Worm (Caenorhabditis elegans) whole organism, dauer: ENCODE results near the gene sel-11.

ENCODE experiments used
- unc-62 ChIP-seq: sonication (generic microtip); optimal IDR thresholded peaks from 2 replicates; lab custom pipeline; 2017; ENCODE audit warnings: missing biosample characterization, missing genetic modification reagents, missing genetic modification characterization

Gene sel-11

DNA sequence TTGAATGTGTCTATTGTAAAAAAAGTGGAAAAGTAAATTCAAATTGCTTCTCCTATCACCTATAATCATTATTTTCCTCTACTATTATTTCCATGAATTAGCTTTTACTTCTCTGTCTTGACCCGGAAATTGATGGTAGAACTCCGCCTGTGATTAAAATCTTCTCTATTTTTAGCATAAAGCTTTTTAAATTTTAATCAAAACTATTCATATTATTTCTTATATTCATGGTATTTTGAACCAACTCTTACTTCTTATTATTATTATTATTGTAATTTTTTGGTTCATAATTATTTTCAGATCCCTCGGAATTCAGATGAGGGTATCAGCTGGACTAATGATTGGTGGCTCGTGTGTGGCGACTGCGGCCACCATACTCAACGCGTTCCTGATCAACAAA, at the start of gene sel-11:
Gene sel-11, plus strand, starts transcription at position 301 of the 400 bp plus-strand sequence.
- TF ChIP-seq unc-62: no peak

DNA sequence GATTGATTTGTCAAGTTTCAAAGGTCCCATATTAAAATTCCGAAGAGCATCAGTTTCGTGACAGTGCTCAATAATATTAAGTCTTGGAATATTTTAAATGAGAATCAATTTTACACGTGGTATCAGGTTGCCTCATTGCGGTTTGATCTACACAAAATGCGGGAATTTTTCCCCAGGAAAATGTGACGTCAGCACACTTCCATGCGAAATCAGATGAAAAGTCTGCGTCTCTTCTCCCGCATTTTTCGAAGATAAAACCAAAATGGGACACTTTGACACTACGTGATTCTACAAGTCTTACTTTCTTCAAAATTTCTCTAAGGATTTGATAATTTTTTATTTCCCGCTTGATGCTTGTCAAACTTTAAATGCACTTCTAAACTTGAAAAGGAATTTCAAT, 44.3 kb upstream of the sel-11 start:
- TF ChIP-seq unc-62: no peak

DNA sequence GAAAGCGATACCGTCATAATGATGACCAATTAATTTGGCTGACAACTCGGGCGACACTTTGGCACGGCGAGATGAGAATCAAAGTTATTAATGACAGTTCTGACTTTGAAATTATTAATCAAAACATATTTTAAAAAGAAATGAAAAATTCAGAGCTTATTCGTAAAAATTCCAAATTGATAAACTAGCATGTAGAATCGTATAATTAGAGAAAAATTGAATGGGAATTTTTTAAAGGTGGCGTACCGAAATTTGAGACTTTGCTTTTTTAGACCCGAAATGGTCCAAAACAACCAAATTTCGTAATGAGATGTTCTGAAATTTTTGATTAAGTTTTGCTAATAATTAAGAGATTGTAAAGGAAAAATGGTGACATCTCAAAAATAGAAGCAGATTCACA, 41.2 kb upstream of the sel-11 start, which contains the start of gene daf-11:
Gene daf-11, minus strand, starts transcription at position 101 of the 400 bp plus-strand sequence.
- no peak for TF ChIP-seq unc-62

DNA sequence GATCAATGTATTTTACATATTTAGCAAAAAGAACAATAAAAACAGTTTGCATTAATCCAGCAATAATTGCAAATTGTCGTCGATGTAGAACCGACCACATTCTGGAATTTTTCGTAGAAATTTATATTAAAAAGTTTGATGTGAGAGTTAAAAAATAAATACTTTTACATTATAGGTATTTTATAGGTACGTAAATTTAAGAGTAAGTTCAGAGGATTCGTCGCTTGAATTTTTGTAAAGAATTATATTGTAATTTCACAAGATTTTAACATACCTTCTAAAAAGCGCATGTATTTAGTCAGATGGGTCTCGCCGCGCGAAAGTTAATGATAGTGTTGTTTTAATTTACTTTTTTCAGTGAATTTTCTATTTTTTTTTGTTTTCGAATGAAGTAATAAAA, 37.1 kb upstream of the sel-11 start, which contains the start of gene rhr-2:
Gene rhr-2, minus strand, starts transcription at position 101 of the 400 bp plus-strand sequence.
- TF ChIP-seq unc-62: no peak

DNA sequence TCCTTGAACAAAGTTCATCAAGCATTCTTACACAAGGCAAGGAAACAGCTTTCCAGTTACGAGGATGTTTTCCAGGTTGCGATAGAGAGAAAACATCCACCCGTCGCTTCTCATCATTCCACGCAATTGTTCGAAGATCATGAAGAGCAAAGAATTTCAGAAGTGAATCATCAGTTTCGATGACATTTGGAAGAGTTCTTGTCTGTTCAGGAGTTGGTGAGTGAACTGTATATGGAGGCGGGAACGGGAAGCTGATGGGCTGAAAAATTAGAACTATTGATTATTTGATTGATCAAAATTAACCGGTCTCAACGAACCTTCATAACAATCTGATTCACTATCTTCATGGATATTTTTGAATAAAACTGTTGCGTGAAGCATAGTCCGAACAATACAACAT, 35.1 kb upstream of the sel-11 start:
- TF ChIP-seq unc-62: no peak

DNA sequence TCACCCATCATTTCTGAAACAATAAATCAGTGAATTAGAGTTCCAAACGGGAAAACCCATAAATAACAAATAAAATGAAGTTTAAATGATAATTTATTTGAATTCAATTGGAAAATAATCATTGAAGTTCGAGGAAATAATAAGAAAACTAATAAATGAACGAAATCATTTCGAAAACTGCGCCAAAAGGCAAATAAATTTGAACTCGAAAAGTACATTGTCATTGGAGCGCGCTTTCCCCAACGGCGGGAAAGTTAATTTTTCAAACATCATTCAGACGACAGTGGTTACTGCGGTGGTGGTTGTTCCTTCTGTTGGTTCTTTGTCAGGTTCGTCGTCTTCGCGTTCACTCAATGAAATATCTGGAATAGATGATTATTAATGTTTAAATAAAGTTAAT, 33.7 kb upstream of the sel-11 start, which contains the start of gene npp-22:
Gene npp-22, minus strand, starts transcription at position 13 of the 400 bp plus-strand sequence.
- TF ChIP-seq unc-62: no peak

DNA sequence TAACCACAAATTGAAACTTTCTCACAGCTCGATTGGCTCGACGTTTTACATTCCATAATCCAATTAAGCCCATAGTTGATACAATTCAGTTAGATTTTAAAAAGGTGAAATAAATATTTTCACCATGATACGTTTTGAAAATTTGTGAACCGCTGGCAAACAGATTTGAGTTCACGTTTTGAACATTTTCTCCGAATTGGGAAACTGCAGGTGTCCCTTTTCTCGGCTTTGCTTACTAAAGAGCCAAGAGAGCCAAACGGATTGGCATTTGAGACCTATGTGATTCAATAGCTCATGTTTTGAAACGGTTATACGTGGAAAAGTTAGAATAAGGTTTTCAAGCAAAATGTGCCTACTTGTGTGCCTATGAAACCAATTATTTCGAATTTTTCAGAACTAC, 30.2 kb upstream of the sel-11 start, which contains the start of gene spe-42:
Gene spe-42, minus strand, starts transcription at position 101 of the 400 bp plus-strand sequence.
- TF ChIP-seq unc-62: no peak

DNA sequence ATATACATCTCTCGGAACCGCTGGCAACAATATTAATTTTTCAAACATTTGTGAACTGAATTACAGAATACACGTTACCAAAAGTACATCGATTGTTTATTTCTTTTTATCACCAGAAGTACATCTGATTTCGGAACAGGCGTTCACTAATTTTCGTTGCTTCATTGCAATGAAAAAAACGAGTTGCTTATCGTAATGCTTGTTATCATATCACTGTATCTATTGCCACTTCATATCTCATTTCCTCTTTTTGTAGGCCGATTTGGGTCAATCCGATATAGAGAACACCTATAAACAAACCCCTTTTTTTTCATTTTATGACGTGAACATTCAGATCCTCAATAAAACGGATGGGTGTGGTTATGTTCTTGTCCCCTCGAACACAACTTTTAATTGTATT, 29.8 kb upstream of the sel-11 start:
- TF ChIP-seq unc-62: no peak

DNA sequence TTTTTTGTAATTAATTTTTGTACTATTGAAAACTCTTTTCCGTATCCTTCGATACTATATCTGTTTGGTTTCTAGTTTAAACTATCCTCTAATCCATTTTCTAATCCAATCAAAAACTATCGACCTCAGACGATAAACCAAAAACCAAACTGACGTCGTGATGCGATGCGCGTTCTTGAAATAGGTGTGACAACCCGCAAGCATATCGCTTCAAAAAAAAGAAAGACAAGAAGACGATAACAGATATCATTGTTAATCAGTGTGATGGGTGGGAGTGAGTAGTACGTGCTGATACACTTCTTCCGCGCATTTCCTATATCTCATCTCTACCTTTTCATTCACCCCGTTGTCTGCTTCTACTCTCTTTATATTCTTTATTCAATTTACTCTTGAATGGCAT, 27.3 kb upstream of the sel-11 start, which contains the start of gene T04F3.1:
Gene T04F3.1, plus strand, starts transcription at position 246 of the 400 bp plus-strand sequence.
- no peak for TF ChIP-seq unc-62

DNA sequence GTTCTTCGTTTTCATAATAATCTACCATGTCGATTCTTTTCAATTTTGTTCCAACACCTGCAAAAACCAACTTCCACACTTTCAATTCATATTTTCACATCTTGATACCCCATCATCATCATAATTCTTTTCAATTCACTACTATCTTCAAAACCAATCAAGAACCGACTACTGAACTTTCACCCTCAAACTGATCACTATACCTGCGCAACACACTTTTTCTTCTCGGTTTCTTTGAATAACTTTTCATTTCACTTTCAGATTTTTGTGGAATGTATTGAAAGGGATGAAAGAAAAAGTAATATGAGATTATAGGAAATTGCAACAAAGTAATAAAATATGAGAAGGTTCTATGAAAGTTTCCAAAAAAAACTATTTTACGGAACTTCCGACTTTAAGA, 26.1 kb upstream of the sel-11 start:
- no peak for TF ChIP-seq unc-62

DNA sequence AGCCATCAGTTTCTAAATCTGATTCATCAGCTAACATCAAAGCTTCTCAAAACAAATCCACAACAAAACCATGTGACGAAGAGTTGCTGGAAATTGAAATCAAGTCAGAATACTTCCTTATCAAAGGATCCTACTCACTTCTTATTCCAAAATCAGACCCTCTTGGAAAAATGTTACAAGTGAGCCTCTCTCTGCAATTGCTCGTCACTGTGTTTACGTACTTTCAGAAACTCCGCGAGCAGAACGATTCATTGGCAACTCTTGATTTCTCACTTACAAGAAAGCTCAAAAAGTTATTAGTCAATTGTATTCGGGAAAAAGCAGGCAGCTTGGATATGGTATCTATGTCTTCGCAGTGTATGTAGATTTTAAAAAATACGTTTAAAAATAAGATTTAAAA, 15.6 kb upstream of the sel-11 start:
- TF ChIP-seq unc-62: no peak

DNA sequence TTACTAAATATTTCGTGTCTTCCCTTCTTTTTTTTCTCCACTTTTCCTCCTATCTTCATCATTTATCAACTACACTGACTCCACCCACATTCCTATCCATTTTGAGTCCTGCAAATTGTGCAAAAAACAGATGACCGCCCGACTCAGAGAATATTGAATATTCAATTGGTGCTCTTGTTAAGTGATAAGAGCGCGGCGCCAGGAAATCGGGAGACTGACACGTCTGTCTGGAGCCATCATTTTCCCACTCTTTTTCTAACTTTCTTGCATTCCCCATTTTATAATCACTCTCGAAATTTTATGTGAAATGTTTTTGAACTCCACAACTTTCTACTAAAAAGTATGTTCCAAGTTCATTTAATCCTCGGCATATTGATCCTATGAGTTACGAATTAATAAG, 11.3 kb upstream of the sel-11 start:
- TF ChIP-seq unc-62: no peak

DNA sequence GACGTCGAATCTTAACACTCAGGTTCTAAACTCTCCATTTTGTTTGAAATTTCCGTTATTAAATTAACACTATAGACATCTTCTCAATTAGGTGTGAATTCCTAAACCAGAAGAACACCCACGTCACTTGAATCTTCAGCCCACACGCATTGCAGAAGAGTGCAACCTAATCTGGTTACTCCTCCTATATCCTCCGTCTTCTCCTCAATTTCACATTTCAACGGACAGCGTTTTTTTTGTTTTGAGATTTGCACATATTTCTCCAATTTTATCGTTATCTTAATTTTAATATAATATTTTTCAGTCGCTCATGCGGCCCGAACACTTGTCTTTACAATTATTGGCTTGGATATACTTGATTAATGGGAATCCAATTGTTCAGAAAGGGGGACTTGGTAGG, 9.8 kb upstream of the sel-11 start, which contains the start of gene smoc-1:
Gene smoc-1, plus strand, starts transcription at position 301 of the 400 bp plus-strand sequence.
- no peak for TF ChIP-seq unc-62

DNA sequence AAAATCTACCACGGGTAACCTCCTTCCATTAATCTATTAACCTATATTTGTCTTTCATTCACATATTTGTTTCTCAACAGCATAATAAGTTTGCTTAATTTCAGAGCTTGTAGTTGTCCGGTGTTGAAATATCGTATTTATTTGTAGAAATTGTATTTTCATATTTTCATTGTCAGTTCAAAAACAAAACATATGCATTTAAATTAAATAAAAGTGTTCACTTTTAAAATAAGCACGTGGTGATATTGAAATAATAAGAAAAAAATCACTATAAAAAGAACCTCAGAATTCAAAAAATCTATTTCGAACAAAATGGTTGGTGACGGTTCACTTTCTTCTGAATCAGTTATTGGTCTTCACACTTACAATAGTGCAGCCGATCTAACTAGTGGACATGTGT, 8.5 kb upstream of the sel-11 start, which contains the start of gene T04F3.3:
Gene T04F3.3, plus strand, starts transcription at position 301 of the 400 bp plus-strand sequence.
- TF ChIP-seq unc-62: no peak

DNA sequence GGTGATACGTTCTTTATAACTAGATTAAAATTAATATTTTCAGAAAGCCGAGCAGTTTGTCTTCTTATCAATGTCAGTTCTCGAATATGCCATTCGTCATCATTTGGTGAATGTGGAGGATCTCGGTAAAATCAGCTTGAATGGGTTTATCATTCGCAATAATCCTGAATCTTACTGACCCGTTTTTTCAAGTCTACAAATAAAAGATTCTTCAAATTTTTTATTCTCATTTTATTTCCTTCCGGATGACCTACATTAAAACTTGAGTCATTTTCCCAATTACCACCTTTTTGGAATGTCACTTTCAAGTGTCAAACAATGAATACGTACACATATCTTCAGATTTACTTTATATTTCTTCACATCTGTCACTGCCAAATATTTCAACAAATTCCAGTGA, 6.8 kb upstream of the sel-11 start, which contains the start of gene T04F3.5:
Gene T04F3.5, plus strand, starts transcription at position 301 of the 400 bp plus-strand sequence.
- TF ChIP-seq unc-62: no peak

DNA sequence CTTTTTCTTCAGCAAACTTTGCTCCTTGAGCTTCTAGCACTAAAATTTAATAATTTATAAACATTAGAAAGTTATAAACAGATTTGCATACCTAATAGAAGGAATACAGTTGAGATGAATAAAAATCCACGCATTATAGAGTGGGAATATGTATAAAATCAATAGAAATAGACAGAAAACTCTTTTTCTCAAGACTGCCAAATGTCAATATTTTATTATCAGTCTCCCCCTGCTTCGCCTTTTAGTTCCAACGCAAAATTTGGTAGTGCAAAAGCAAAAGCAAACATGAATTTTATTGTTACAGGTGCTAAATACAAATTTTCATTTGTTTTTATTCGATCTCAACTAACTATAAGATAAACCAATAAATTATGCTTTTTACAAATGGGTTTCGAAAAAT, 4.3 kb upstream of the sel-11 start, which contains the start of gene T04F3.4:
Gene T04F3.4, minus strand, starts transcription at position 187 of the 400 bp plus-strand sequence.
- no peak for TF ChIP-seq unc-62

DNA sequence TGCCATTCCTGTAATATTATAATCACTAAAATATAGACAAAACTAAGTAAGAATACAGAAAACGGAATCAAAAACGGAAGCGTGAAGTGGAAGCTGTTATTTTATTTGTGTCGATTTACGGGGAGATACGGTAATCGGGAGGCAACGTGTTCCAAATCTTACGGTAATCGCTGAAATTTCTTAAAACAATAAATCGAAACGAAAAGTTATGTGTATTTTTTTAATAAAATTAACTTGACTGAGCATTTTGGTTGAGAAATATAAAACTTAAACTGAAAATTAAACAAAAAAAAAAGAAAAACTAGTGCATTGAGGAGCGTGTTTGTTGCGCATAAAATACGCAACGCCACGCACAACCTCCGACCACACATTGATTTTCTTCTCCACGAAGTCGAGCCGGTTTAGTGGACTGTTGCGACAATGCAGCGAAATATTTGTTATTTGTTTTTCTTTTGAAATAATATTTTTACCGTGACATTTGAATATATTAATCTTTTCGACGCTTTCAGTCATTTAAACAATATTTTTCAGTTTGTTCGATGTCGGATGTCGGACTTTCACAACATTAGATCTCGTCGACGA, 2.7 kb upstream of the sel-11 start, which contains the start of the genes F55A11.1 and syx-5:
Gene F55A11.1, minus strand, starts transcription at position 13 of the 582 bp plus-strand sequence.
Gene syx-5, plus strand, starts transcription at position 532 of the 582 bp plus-strand sequence.
- no peak for TF ChIP-seq unc-62

DNA sequence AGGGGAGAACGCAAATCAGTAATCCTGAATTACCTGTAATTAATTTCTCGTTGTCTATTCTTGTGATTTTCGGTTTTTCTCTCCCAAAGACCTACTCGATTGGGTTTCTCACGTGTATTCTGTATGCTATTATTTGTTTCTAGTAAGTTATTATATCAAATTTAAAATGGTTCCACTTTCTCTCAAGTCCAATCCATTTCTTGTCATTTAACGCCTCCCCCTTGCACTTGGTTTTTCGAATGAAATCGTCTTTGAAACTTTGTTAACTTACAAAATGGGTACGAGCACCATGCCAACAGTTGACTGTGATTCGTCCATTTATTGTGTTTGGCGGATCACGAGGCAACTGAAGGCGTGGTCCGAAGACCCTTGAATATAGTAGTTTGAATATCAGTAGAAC, 2.5 kb downstream of the sel-11 start:
- TF ChIP-seq unc-62: no peak
